Fruit fly (Drosophila melanogaster): ENCODE data around the gene CG4836.

Gene CG4836

dm6 chr3R:20031043-20031763, 17.5 kb downstream of the CG4836 start, which contains the start of gene trem (continued):
- TF ChIP-seq prd (optimal IDR thresholded peaks at IDR 0.05) = no peak
- peak; percentile 81 for TF ChIP-seq prd (GFP tag; IDR thresholded peaks at IDR 0.05)
- peak; percentile 3 for TF ChIP-seq Mad (GFP tag; optimal IDR thresholded peaks at IDR 0.05)
- no peak for TF ChIP-seq abd-A (tag; optimal IDR thresholded peaks at IDR 0.05)
- 0 out of 4 replicates have a peak, but pooled peaks have one; percentile 2 for TF ChIP-seq Dll (GFP tag; IDR thresholded peaks at IDR 0.05; ENCODE audit: partially characterized antibody)
- no peak for TF ChIP-seq pb (GFP tag; optimal IDR thresholded peaks at IDR 0.05)
- TF ChIP-seq trem (tag; optimal IDR thresholded peaks at IDR 0.05) = peak; percentile 79
- no peak; the same call in 1 of the 2 replicates for TF ChIP-seq Bgb (GFP tag; IDR thresholded peaks at IDR 0.05; ENCODE audit: partially characterized antibody)
- peak; percentile 43; the same call in 2 of the 3 replicates for TF ChIP-seq ase (GFP tag; IDR thresholded peaks at IDR 0.05)
- TF ChIP-seq CG14965 (GFP tag; optimal IDR thresholded peaks at IDR 0.05; ENCODE audit: borderline replicate concordance) = no peak
- no peak for TF ChIP-seq fd102C (GFP tag; optimal IDR thresholded peaks at IDR 0.05)
- TF ChIP-seq inv (GFP tag; IDR thresholded peaks at IDR 0.05; ENCODE audit: partially characterized antibody) = no peak
- 0 out of 2 replicates have a peak, but pooled peaks have one; percentile 13 for TF ChIP-seq peb (GFP tag; IDR thresholded peaks at IDR 0.05)
- peak; percentile 31 for TF ChIP-seq CG3995 (GFP tag; optimal IDR thresholded peaks at IDR 0.05)
- no peak for TF ChIP-seq Asciz (GFP tag; optimal IDR thresholded peaks at IDR 0.05)
- TF ChIP-seq ranshi (GFP tag; IDR thresholded peaks at IDR 0.05) = peak; percentile 41; the same call in 1 of the 2 replicates
- no peak for TF ChIP-seq Oaz (GFP tag; IDR thresholded peaks at IDR 0.05)
- no peak for TF ChIP-seq so (GFP tag; IDR thresholded peaks at IDR 0.05)
- TF ChIP-seq chn (GFP tag; optimal IDR thresholded peaks at IDR 0.05) = peak; percentile 54
- no peak for TF ChIP-seq crol (GFP tag; IDR thresholded peaks at IDR 0.05)
- no peak; the same call in 2 of the 3 replicates for TF ChIP-seq B-H1 (GFP tag; IDR thresholded peaks at IDR 0.05)
- no peak for TF ChIP-seq mld (GFP tag; IDR thresholded peaks at IDR 0.05; ENCODE audit: partially characterized antibody)
- TF ChIP-seq CG7839 (tag; optimal IDR thresholded peaks at IDR 0.05) = peak; percentile 81
- no peak for TF ChIP-seq sim (GFP tag; IDR thresholded peaks at IDR 0.05)
- TF ChIP-seq CG7963 (GFP tag; IDR thresholded peaks at IDR 0.05; ENCODE audit: partially characterized antibody) = no peak
- no peak for TF ChIP-seq pita (GFP tag; optimal IDR thresholded peaks at IDR 0.05)
- TF ChIP-seq Poxn (GFP tag; IDR thresholded peaks at IDR 0.05) = no peak
- TF ChIP-seq Fer2 (tag; optimal IDR thresholded peaks at IDR 0.05) = peak; percentile 67
- peak; percentile 18 for TF ChIP-seq CG7786 (GFP tag; optimal IDR thresholded peaks at IDR 0.05)
- TF ChIP-seq eve (GFP tag; optimal IDR thresholded peaks at IDR 0.05) = no peak
- no peak for TF ChIP-seq lbe (GFP tag; optimal IDR thresholded peaks at IDR 0.05)
- peak; percentile 39 for TF ChIP-seq cwo (GFP tag; optimal IDR thresholded peaks at IDR 0.05)
- no peak; the same call in 1 of the 2 replicates for TF ChIP-seq Xrp1 (GFP tag; IDR thresholded peaks at IDR 0.05)
- TF ChIP-seq dimm (GFP tag; IDR thresholded peaks at IDR 0.05) = no peak
- peak; percentile 65 for TF ChIP-seq CG10462 (GFP tag; optimal IDR thresholded peaks at IDR 0.05)
- peak; percentile 60; the same call in 1 of the 3 replicates for TF ChIP-seq Mrtf (GFP tag; IDR thresholded peaks at IDR 0.05)
- TF ChIP-seq CG17802 (tag; optimal IDR thresholded peaks at IDR 0.05) = peak; percentile 41
- TF ChIP-seq CG5245 (GFP tag; optimal IDR thresholded peaks at IDR 0.05) = no peak
- TF ChIP-seq CG12299 (tag; optimal IDR thresholded peaks at IDR 0.05) = peak; percentile 25
- TF ChIP-seq CG18262 (tag; optimal IDR thresholded peaks at IDR 0.05) = peak; percentile 81
- TF ChIP-seq tgo (GFP tag; IDR thresholded peaks at IDR 0.05) = peak; percentile 70
- TF ChIP-seq CG9215 (GFP tag; IDR thresholded peaks at IDR 0.05) = peak; percentile 83
- TF ChIP-seq h (optimal IDR thresholded peaks at IDR 0.05) = no peak
- peak; percentile 30 for TF ChIP-seq org-1 (GFP tag; optimal IDR thresholded peaks at IDR 0.05)
- no peak for TF ChIP-seq odd (GFP tag; optimal IDR thresholded peaks at IDR 0.05)
- TF ChIP-seq ssp (GFP tag; IDR thresholded peaks at IDR 0.05) = peak; percentile 75; the same call in 1 of the 2 replicates
- TF ChIP-seq CG7271 (tag; optimal IDR thresholded peaks at IDR 0.05) = no peak
- peak; percentile 50 for TF ChIP-seq H2.0 (GFP tag; IDR thresholded peaks at IDR 0.05)
- peak; percentile 13; the same call in 1 of the 2 replicates for TF ChIP-seq CG17328 (GFP tag; IDR thresholded peaks at IDR 0.05)
- TF ChIP-seq D19A (tag; optimal IDR thresholded peaks at IDR 0.05) = no peak
